Worm (Caenorhabditis elegans) whole organism, late embryonic: ENCODE data around the gene nduv-3.

Source experiments
- ceh-18 ChIP-seq: sonication (generic microtip); optimal IDR thresholded peaks from 2 replicates; lab custom pipeline; 2016; ENCODE audit warnings: missing genetic modification characterization, missing compliant biosample characterization
- dmd-4 ChIP-seq: sonication (generic microtip); optimal IDR thresholded peaks from 2 replicates; lab custom pipeline; 2016; ENCODE audit warnings: borderline replicate concordance, missing genetic modification characterization, missing compliant biosample characterization
- mec-3 ChIP-seq: sonication (generic microtip); optimal IDR thresholded peaks from 2 replicates; lab custom pipeline; 2016; ENCODE audit warnings: borderline replicate concordance, missing genetic modification characterization, missing compliant biosample characterization
- nhr-11 ChIP-seq: fragments of 150-350 bp; optimal IDR thresholded peaks from 2 replicates; lab custom pipeline; 2014; ENCODE audit warnings: missing biosample characterization, missing genetic modification characterization
- odd-2 ChIP-seq: sonication (generic microtip); optimal IDR thresholded peaks from 2 replicates; lab custom pipeline; 2017; ENCODE audit warnings: antibody characterized with exemption, mild to moderate bottlenecking, missing genetic modification characterization, missing compliant biosample characterization
- syd-9 ChIP-seq: sonication (generic microtip); optimal IDR thresholded peaks from 2 replicates; lab custom pipeline; 2016; ENCODE audit warnings: mild to moderate bottlenecking, missing genetic modification characterization, moderate library complexity, missing compliant biosample characterization
- tbx-2 ChIP-seq: sonication (generic microtip); optimal IDR thresholded peaks from 2 replicates; lab custom pipeline; 2016; ENCODE audit warnings: missing genetic modification characterization, missing compliant biosample characterization
- unc-55 ChIP-seq: sonication (generic microtip); optimal IDR thresholded peaks from 2 replicates; lab custom pipeline; 2017; ENCODE audit warnings: missing biosample characterization, missing genetic modification reagents, missing genetic modification characterization

ce11 chrIV:2663953-2664900 is 23.1 kb downstream of the nduv-3 start, which contains the start of gene Y69A2AR.31:
- TF ChIP-seq tbx-2 (tag; lab: Kevin White, UChicago) (no peak), mec-3 (tag; lab: Kevin White, UChicago) (no peak), unc-55 (no peak), nhr-11 (no peak), dmd-4 (no peak), ceh-18 (tag; lab: Kevin White, UChicago) (no peak), odd-2 (tag; lab: Kevin White, UChicago) (no peak), syd-9 (tag; lab: Kevin White, UChicago) (no peak)
